Worm (Caenorhabditis elegans) whole organism, L1 larva: ENCODE measurements around the gene arrd-14.
A peak's percentile ranks its signal among the peaks of the same experiment; 100 is the strongest.

Source experiments
- C16A3.4 ChIP-seq: fragments of 150-350 bp; optimal IDR thresholded peaks from 2 replicates; lab custom pipeline; 2014; ENCODE audit warnings: missing biosample characterization, missing genetic modification characterization
- C34B4.2 ChIP-seq: sonication (generic microtip); optimal IDR thresholded peaks from 2 replicates; lab custom pipeline; 2017; ENCODE audit warnings: mild to moderate bottlenecking, missing genetic modification characterization, missing compliant biosample characterization
- Y116A8C.19 ChIP-seq: sonication (generic microtip); optimal IDR thresholded peaks from 2 replicates; lab custom pipeline; 2016; ENCODE audit warnings: missing compliant biosample characterization, missing genetic modification characterization, borderline replicate concordance
- alr-1 ChIP-seq: fragments of 200-800 bp; sonication (Bioruptor generic); optimal IDR thresholded peaks from 2 replicates; lab custom pipeline; 2018; ENCODE audit warnings: borderline replicate concordance, mild to moderate bottlenecking, missing genetic modification characterization, missing compliant biosample characterization
- ceh-8 ChIP-seq: fragments of 200-800 bp; sonication (Bioruptor generic); optimal IDR thresholded peaks from 2 replicates; lab custom pipeline; 2018; ENCODE audit warnings: mild to moderate bottlenecking, missing genetic modification characterization, moderate library complexity, missing compliant biosample characterization
- ceh-82 ChIP-seq, 3 experiments: fragments of 150-350 bp in 1 of 3; sonication (generic microtip) in 2 of 3; optimal IDR thresholded peaks; 2 replicates each; lab custom pipeline; 2014 to 2017; ENCODE audit warnings: missing biosample characterization in 3 of 3, missing genetic modification characterization in 3 of 3
- ceh-90 ChIP-seq: sonication (generic microtip); optimal IDR thresholded peaks from 2 replicates; lab custom pipeline; 2016; ENCODE audit warnings: missing genetic modification characterization, missing compliant biosample characterization
- ces-1 ChIP-seq: fragments of 150-350 bp; optimal IDR thresholded peaks from 2 replicates; lab custom pipeline; 2014; ENCODE audit warnings: missing biosample characterization, missing genetic modification reagents, missing genetic modification characterization
- dpl-1 ChIP-seq, 3 experiments: fragments of 150-350 bp in 2 of 3; sonication (generic microtip) in 1 of 3; optimal IDR thresholded peaks; 2 replicates each; lab custom pipeline; 2014 to 2017; ENCODE audit warnings: missing biosample characterization in 3 of 3, missing genetic modification characterization in 3 of 3, missing genetic modification reagents in 3 of 3
- dsc-1 ChIP-seq: sonication (generic microtip); optimal IDR thresholded peaks from 2 replicates; lab custom pipeline; 2016; ENCODE audit warnings: mild to moderate bottlenecking, missing genetic modification characterization, missing compliant biosample characterization
- efl-3 ChIP-seq: fragments of 200-800 bp; sonication (Bioruptor generic); optimal IDR thresholded peaks from 2 replicates; lab custom pipeline; 2018; ENCODE audit warnings: mild to moderate bottlenecking, missing genetic modification characterization, missing compliant biosample characterization
- egl-13 ChIP-seq: sonication (generic microtip); optimal IDR thresholded peaks from 2 replicates; lab custom pipeline; 2016; ENCODE audit warnings: missing genotype, missing genetic modification reagents, missing genetic modification characterization, missing compliant biosample characterization
- elt-2 ChIP-seq: sonication (generic microtip); optimal IDR thresholded peaks from 2 replicates; lab custom pipeline; 2016; ENCODE audit warnings: missing genetic modification characterization, mild to moderate bottlenecking, inconsistent platforms, missing compliant biosample characterization, missing genetic modification reagents
- elt-3 ChIP-seq, 6 experiments: fragments of 150-350 bp in 1 of 6; sonication (generic microtip); optimal IDR thresholded peaks; 2 replicates each; lab custom pipeline; 2017 to 2018; ENCODE audit warnings: missing biosample characterization in 6 of 6, missing genetic modification characterization in 6 of 6, inconsistent platforms in 1 of 6
- fkh-4 ChIP-seq: sonication (generic microtip); optimal IDR thresholded peaks from 2 replicates; lab custom pipeline; 2016; ENCODE audit warnings: missing compliant biosample characterization, missing genetic modification characterization, borderline replicate concordance
- fkh-8 ChIP-seq: sonication (generic microtip); optimal IDR thresholded peaks from 2 replicates; lab custom pipeline; 2016; ENCODE audit warnings: mild to moderate bottlenecking, missing genetic modification characterization, missing compliant biosample characterization
- grh-1 ChIP-seq: fragments of 200-800 bp; sonication (Bioruptor generic); IDR thresholded peaks from 2 replicates; pipeline ENCODE4 v1.3.6; 2022; ENCODE audit warnings: missing genetic modification reagents, missing genetic modification characterization, missing compliant biosample characterization
- hlh-17 ChIP-seq: fragments of 200-800 bp; sonication (Bioruptor generic); optimal IDR thresholded peaks from 2 replicates; lab custom pipeline; 2018; ENCODE audit warnings: missing genetic modification characterization, mild to moderate bottlenecking, missing compliant biosample characterization, moderate library complexity, borderline replicate concordance
- jun-1 ChIP-seq: fragments of 150-350 bp; optimal IDR thresholded peaks from 2 replicates; lab custom pipeline; 2014; ENCODE audit warnings: missing biosample characterization, missing genetic modification reagents, missing genetic modification characterization
- lin-14 ChIP-seq: fragments of 200-800 bp; sonication (Bioruptor generic); optimal IDR thresholded peaks from 2 replicates; lab custom pipeline; 2018; ENCODE audit warnings: mild to moderate bottlenecking, missing genetic modification characterization, moderate library complexity, missing compliant biosample characterization
- lin-35 ChIP-seq, 2 experiments: fragments of 150-350 bp; optimal IDR thresholded peaks; 2 replicates each; lab custom pipeline; 2014; ENCODE audit warnings: missing biosample characterization in 2 of 2, missing genetic modification characterization in 2 of 2, missing genetic modification reagents in 2 of 2
- lin-39 ChIP-seq: fragments of 150-350 bp; optimal IDR thresholded peaks from 2 replicates; lab custom pipeline; 2014; ENCODE audit warnings: missing biosample characterization, missing genetic modification reagents, missing genetic modification characterization
- lir-3 ChIP-seq: sonication (generic microtip); optimal IDR thresholded peaks from 2 replicates; lab custom pipeline; 2016; ENCODE audit warnings: mild to moderate bottlenecking, missing genetic modification characterization, moderate library complexity, missing compliant biosample characterization; ENCODE audit not compliant: poor library complexity
- lsy-2 ChIP-seq, 2 experiments: fragments of 150-350 bp; optimal IDR thresholded peaks; 2 replicates each; lab custom pipeline; 2014; ENCODE audit warnings: missing biosample characterization in 2 of 2, missing genetic modification characterization in 2 of 2
- mab-9 ChIP-seq: fragments of 200-800 bp; sonication (Bioruptor generic); IDR thresholded peaks from 2 replicates; pipeline ENCODE4 v1.3.6; 2022; ENCODE audit warnings: missing genetic modification reagents, missing genetic modification characterization, missing compliant biosample characterization
- nhr-11 ChIP-seq: fragments of 150-350 bp; optimal IDR thresholded peaks from 2 replicates; lab custom pipeline; 2014; ENCODE audit warnings: missing biosample characterization, missing genetic modification characterization
- nhr-12 ChIP-seq: sonication (generic microtip); optimal IDR thresholded peaks from 2 replicates; lab custom pipeline; 2017; ENCODE audit warnings: missing biosample characterization, missing genetic modification characterization
- nhr-19 ChIP-seq: fragments of 200-800 bp; sonication (Bioruptor generic); conservative IDR thresholded peaks from 2 replicates; pipeline ENCODE4 v1.3.6; 2022; ENCODE audit warnings: missing genetic modification characterization, missing compliant biosample characterization
- nhr-47 ChIP-seq: sonication (generic microtip); optimal IDR thresholded peaks from 2 replicates; lab custom pipeline; 2016; ENCODE audit warnings: mild to moderate bottlenecking, missing genetic modification characterization, moderate library complexity, missing compliant biosample characterization
- nhr-71 ChIP-seq: sonication (generic microtip); optimal IDR thresholded peaks from 2 replicates; lab custom pipeline; 2016; ENCODE audit warnings: mild to moderate bottlenecking, missing genetic modification characterization, moderate library complexity, missing compliant biosample characterization
- nhr-84 ChIP-seq: sonication (generic microtip); optimal IDR thresholded peaks from 2 replicates; lab custom pipeline; 2017; ENCODE audit warnings: missing biosample characterization, missing genetic modification characterization
- nhr-90 ChIP-seq: sonication (generic microtip); optimal IDR thresholded peaks from 2 replicates; lab custom pipeline; 2016; ENCODE audit warnings: mild to moderate bottlenecking, missing genetic modification characterization, missing compliant biosample characterization; ENCODE audit not compliant: poor library complexity
- pag-3 ChIP-seq: sonication (generic microtip); optimal IDR thresholded peaks from 2 replicates; lab custom pipeline; 2017; ENCODE audit warnings: missing genetic modification characterization, mild to moderate bottlenecking, missing compliant biosample characterization, antibody characterized with exemption, borderline replicate concordance; ENCODE audit not compliant: insufficient read depth
- skn-1 ChIP-seq: fragments of 150-350 bp; optimal IDR thresholded peaks from 2 replicates; lab custom pipeline; 2014; ENCODE audit warnings: missing biosample characterization, missing genetic modification characterization
- snpc-4 ChIP-seq: fragments of 150-350 bp; optimal IDR thresholded peaks from 2 replicates; lab custom pipeline; 2014; ENCODE audit warnings: missing biosample characterization, missing genetic modification characterization
- snu-23 ChIP-seq: sonication (generic microtip); optimal IDR thresholded peaks from 2 replicates; lab custom pipeline; 2016; ENCODE audit warnings: missing genetic modification characterization, missing compliant biosample characterization
- swsn-7 ChIP-seq: sonication (generic microtip); optimal IDR thresholded peaks from 2 replicates; lab custom pipeline; 2016; ENCODE audit warnings: missing genetic modification characterization, missing compliant biosample characterization
- tbx-2 ChIP-seq: sonication (generic microtip); optimal IDR thresholded peaks from 2 replicates; lab custom pipeline; 2016; ENCODE audit warnings: missing genetic modification characterization, missing compliant biosample characterization
- tlp-1 ChIP-seq: fragments of 150-350 bp; optimal IDR thresholded peaks from 2 replicates; lab custom pipeline; 2014; ENCODE audit warnings: missing biosample characterization, missing genetic modification characterization
- unc-130 ChIP-seq: fragments of 150-350 bp; optimal IDR thresholded peaks from 2 replicates; lab custom pipeline; 2017; ENCODE audit warnings: missing biosample characterization, missing genetic modification characterization, inconsistent platforms
- unc-62 ChIP-seq: fragments of 150-350 bp; optimal IDR thresholded peaks from 2 replicates; lab custom pipeline; 2014; ENCODE audit warnings: missing biosample characterization, missing genetic modification reagents, missing genetic modification characterization
- unc-86 ChIP-seq: sonication (generic microtip); optimal IDR thresholded peaks from 2 replicates; lab custom pipeline; 2016; ENCODE audit warnings: missing genetic modification characterization, missing compliant biosample characterization
- xbp-1 ChIP-seq: sonication (generic microtip); optimal IDR thresholded peaks from 2 replicates; lab custom pipeline; 2016; ENCODE audit warnings: missing genetic modification characterization, missing compliant biosample characterization
- zag-1 ChIP-seq: fragments of 150-350 bp; optimal IDR thresholded peaks from 2 replicates; lab custom pipeline; 2014; ENCODE audit warnings: missing biosample characterization, missing genetic modification characterization
- ztf-11 ChIP-seq, 2 experiments: sonication (generic microtip); optimal IDR thresholded peaks; 2 replicates each; lab custom pipeline; 2016 to 2017; ENCODE audit warnings: missing genetic modification characterization in 2 of 2, missing biosample characterization in 1 of 2, missing compliant biosample characterization in 1 of 2
- ztf-4 ChIP-seq: fragments of 150-350 bp; optimal IDR thresholded peaks from 2 replicates; lab custom pipeline; 2014; ENCODE audit warnings: missing biosample characterization, missing genetic modification characterization

The arrd-14 gene

DNA sequence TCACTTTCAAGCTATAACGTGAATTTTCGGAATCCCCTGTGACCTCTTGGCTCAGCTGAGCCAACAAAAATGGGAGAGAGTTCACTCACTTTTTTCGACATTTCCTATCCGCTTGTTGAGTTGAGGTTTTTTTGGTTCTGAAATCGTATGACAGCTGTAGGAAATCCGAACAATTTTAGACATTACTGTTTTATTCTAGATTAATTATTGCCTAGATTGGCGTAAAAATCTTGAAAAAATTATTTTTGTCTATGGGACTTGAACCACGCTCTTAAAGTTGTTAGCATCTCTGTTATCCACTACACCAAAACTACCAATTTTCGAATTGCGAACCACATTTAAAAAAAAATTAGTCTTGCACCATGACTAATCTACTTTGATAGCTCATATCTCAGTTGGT is 31.8 kb downstream of the arrd-14 start, which contains the start of gene C01B9.4:
Gene C01B9.4 (minus strand): TSS at position 101 of the 400 bp plus-strand sequence.
- TF ChIP-seq snu-23 (GFP tag; lab: Kevin White, UChicago) = no peak
- no peak for TF ChIP-seq lin-39
- TF ChIP-seq xbp-1 = no peak
- TF ChIP-seq tbx-2 (tag; lab: Kevin White, UChicago) = no peak
- no peak for TF ChIP-seq ztf-4 (tag; lab: Kevin White, UChicago)
- no peak for TF ChIP-seq ces-1 (GFP tag; lab: Kevin White, UChicago)
- TF ChIP-seq alr-1 (tag; lab: Kevin White, UChicago) = no peak
- no peak for TF ChIP-seq C34B4.2 (tag; lab: Kevin White, UChicago)

DNA sequence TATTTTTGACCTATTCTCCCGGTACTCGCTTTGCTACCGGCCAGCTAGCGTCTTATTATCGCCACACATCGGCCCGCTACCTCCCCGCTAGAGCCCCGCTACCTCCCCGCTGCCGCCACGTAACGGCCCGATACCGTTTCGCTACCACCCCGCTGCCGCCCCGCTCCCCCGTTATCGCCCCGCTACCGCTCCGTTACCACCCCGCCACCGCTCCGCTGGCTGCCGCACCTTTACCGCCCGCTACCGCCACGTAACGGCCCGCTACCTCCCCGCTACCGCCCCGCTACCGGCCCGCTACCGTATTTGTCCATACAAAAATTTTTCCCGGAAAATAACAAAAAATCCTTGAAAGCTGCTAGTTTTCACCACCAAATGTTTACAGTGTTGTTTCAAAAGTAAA is 33.5 kb downstream of the arrd-14 start:
- TF ChIP-seq ceh-8 (peak; percentile 63), nhr-84 (no peak)

DNA sequence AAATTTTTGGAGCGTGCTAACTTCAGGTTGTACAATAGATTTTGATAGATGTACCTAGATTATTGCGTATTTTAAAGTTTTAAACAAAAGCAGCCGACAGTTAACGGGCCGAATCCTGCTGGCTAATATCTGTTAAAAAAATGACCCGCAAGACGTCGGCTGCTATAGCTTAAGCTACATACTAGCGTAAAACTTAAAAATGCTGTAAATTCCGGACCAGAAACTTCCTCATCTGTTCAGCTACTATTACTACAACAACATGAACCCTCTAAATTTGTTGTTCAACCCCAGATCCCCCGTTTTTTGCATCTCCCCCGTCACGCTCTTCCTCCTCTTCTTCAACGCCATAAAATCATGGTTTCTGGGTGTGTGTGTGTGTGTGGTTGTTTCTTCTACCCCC is 34.8 kb downstream of the arrd-14 start:
- TF ChIP-seq lin-35 (GFP tag; optimal IDR thresholded peaks at IDR 0.05; lab: Kevin White, UChicago) (no peak), ceh-82 (tag; optimal IDR thresholded peaks at IDR 0.05; lab: Kevin White, UChicago) (no peak), lir-3 (tag; lab: Kevin White, UChicago) (no peak), egl-13 (tag; lab: Kevin White, UChicago) (no peak), elt-2 (tag; lab: Kevin White, UChicago) (no peak), lin-39 (no peak), skn-1 (tag; lab: Kevin White, UChicago) (no peak), nhr-90 (no peak), ceh-90 (tag; lab: Kevin White, UChicago) (no peak), C34B4.2 (tag; lab: Kevin White, UChicago) (no peak), fkh-8 (tag; lab: Kevin White, UChicago) (no peak), nhr-19 (no peak), unc-86 (no peak), alr-1 (tag; lab: Kevin White, UChicago) (no peak), hlh-17 (no peak), ztf-11 (tag; optimal IDR thresholded peaks at IDR 0.05; lab: Kevin White, UChicago) (no peak), unc-130 (tag; lab: Kevin White, UChicago) (no peak), efl-3 (no peak), pag-3 (tag; lab: Kevin White, UChicago) (no peak)

- TF ChIP-seq elt-3 (tag; optimal IDR thresholded peaks at IDR 0.05; lab: Kevin White, UChicago) = no peak
- no peak for TF ChIP-seq nhr-47 (tag; lab: Kevin White, UChicago)
- TF ChIP-seq mab-9 (GFP tag; lab: Robert Waterston, UW) = no peak
- TF ChIP-seq unc-62 (GFP tag; lab: Kevin White, UChicago) = no peak
- no peak for TF ChIP-seq dpl-1 (GFP tag; optimal IDR thresholded peaks at IDR 0.05; lab: Kevin White, UChicago)
- no peak for TF ChIP-seq nhr-12 (tag; lab: Kevin White, UChicago)
- TF ChIP-seq fkh-4 = peak; percentile 54
- TF ChIP-seq C16A3.4 (tag; lab: Kevin White, UChicago) = no peak
- TF ChIP-seq dsc-1 (tag; lab: Kevin White, UChicago) = peak; percentile 94
- TF ChIP-seq tbx-2 (tag; lab: Kevin White, UChicago) = no peak
- no peak for TF ChIP-seq jun-1 (tag; lab: Kevin White, UChicago)
- peak; percentile 63 for TF ChIP-seq snpc-4 (tag; lab: Kevin White, UChicago)
- no peak for TF ChIP-seq swsn-7 (tag; lab: Kevin White, UChicago)
- TF ChIP-seq Y116A8C.19 = no peak
- TF ChIP-seq tlp-1 (tag; lab: Kevin White, UChicago) = no peak
- no peak for TF ChIP-seq egl-13 (tag; lab: Kevin White, UChicago)
- peak; percentile 61 for TF ChIP-seq lin-14
- TF ChIP-seq lsy-2 (tag; optimal IDR thresholded peaks at IDR 0.05; lab: Kevin White, UChicago) = peak in 1 of 2 experiments; percentile 19
- no peak for TF ChIP-seq grh-1
- TF ChIP-seq nhr-71 (tag; lab: Kevin White, UChicago) = peak; percentile 22
- no peak for TF ChIP-seq zag-1 (tag; lab: Kevin White, UChicago)
- no peak for TF ChIP-seq nhr-11 (tag; lab: Kevin White, UChicago)
Measured at ce11 chrII:13788813-13789212, 36.7 kb downstream of the arrd-14 start.
